Worm (Caenorhabditis elegans): Measurements from ENCODE around the gene gcy-20.

- TF ChIP-seq blmp-1 (tag; optimal IDR thresholded peaks at IDR 0.05) (no peak), lin-13 (GFP tag; optimal IDR thresholded peaks at IDR 0.05) (no peak), jun-1 (tag; optimal IDR thresholded peaks at IDR 0.05) (no peak), pag-3 (tag; optimal IDR thresholded peaks at IDR 0.05; ENCODE audit: borderline replicate concordance, insufficient read depth) (no peak), nhr-11 (tag; optimal IDR thresholded peaks at IDR 0.05) (no peak), tbx-2 (tag; optimal IDR thresholded peaks at IDR 0.05) (no peak), mdl-1 (tag; optimal IDR thresholded peaks at IDR 0.05) (no peak), ces-1 (GFP tag; optimal IDR thresholded peaks at IDR 0.05) (no peak), hlh-17 (GFP tag; optimal IDR thresholded peaks at IDR 0.05; ENCODE audit: borderline replicate concordance) (no peak), grh-1 (GFP tag; IDR thresholded peaks at IDR 0.05) (no peak), ztf-11 (tag; optimal IDR thresholded peaks at IDR 0.05) (no peak)
Measured at ce11 chrV:16275347-16275746, 21.8 kb upstream of the gcy-20 start, which contains the start of gene pacl-1.
